Worm (Caenorhabditis elegans) whole organism, L1 larva: ENCODE results near the gene C44H4.6.
A peak's percentile ranks its signal among the peaks of the same experiment; 100 is the strongest.

Experiments
- Y116A8C.19 ChIP-seq: sonication (generic microtip); optimal IDR thresholded peaks from 2 replicates; lab custom pipeline; 2016; ENCODE audit warnings: missing compliant biosample characterization, missing genetic modification characterization, borderline replicate concordance
- blmp-1 ChIP-seq: fragments of 150-350 bp; optimal IDR thresholded peaks from 2 replicates; lab custom pipeline; 2014; ENCODE audit warnings: missing biosample characterization, missing genetic modification characterization
- dpl-1 ChIP-seq, 3 experiments: fragments of 150-350 bp in 2 of 3; sonication (generic microtip) in 1 of 3; optimal IDR thresholded peaks; 2 replicates each; lab custom pipeline; 2014 to 2017; ENCODE audit warnings: missing biosample characterization in 3 of 3, missing genetic modification characterization in 3 of 3, missing genetic modification reagents in 3 of 3
- dsc-1 ChIP-seq: sonication (generic microtip); optimal IDR thresholded peaks from 2 replicates; lab custom pipeline; 2016; ENCODE audit warnings: mild to moderate bottlenecking, missing genetic modification characterization, missing compliant biosample characterization
- efl-1 ChIP-seq, 4 experiments: fragments of 150-350 bp; optimal IDR thresholded peaks in 3 of 4; peaks in 1 of 4; 1 replicate in 1 of 4; 2 replicates in 3 of 4; lab custom pipeline; 2014; ENCODE audit warnings: missing biosample characterization in 2 of 4, missing genetic modification characterization in 2 of 4, missing genetic modification reagents in 2 of 4
- egl-13 ChIP-seq: sonication (generic microtip); optimal IDR thresholded peaks from 2 replicates; lab custom pipeline; 2016; ENCODE audit warnings: missing genotype, missing genetic modification reagents, missing genetic modification characterization, missing compliant biosample characterization
- egl-27 ChIP-seq, 2 experiments: fragments of 150-350 bp in 1 of 2; sonication (generic microtip); optimal IDR thresholded peaks; 3 replicates each; lab custom pipeline; 2017 to 2018; ENCODE audit warnings: missing biosample characterization in 2 of 2, missing genetic modification characterization in 2 of 2, missing genetic modification reagents in 2 of 2
- elt-2 ChIP-seq: sonication (generic microtip); optimal IDR thresholded peaks from 2 replicates; lab custom pipeline; 2016; ENCODE audit warnings: missing genetic modification characterization, mild to moderate bottlenecking, inconsistent platforms, missing compliant biosample characterization, missing genetic modification reagents
- fkh-8 ChIP-seq: sonication (generic microtip); optimal IDR thresholded peaks from 2 replicates; lab custom pipeline; 2016; ENCODE audit warnings: mild to moderate bottlenecking, missing genetic modification characterization, missing compliant biosample characterization
- fos-1 ChIP-seq: fragments of 150-350 bp; optimal IDR thresholded peaks from 2 replicates; lab custom pipeline; 2014; ENCODE audit warnings: missing biosample characterization, missing genetic modification characterization
- hlh-17 ChIP-seq: fragments of 200-800 bp; sonication (Bioruptor generic); optimal IDR thresholded peaks from 2 replicates; lab custom pipeline; 2018; ENCODE audit warnings: missing genetic modification characterization, mild to moderate bottlenecking, missing compliant biosample characterization, moderate library complexity, borderline replicate concordance
- hlh-4 ChIP-seq: sonication (generic microtip); optimal IDR thresholded peaks from 2 replicates; lab custom pipeline; 2016; ENCODE audit warnings: mild to moderate bottlenecking, missing genetic modification characterization, missing compliant biosample characterization
- hpl-2 ChIP-seq: fragments of 150-350 bp; optimal IDR thresholded peaks from 2 replicates; lab custom pipeline; 2014; ENCODE audit warnings: missing biosample characterization, missing genetic modification reagents, missing genetic modification characterization
- isw-1 ChIP-seq: fragments of 200-800 bp; sonication (Bioruptor generic); IDR thresholded peaks from 2 replicates; pipeline ENCODE4 v1.3.6; 2022; ENCODE audit warnings: missing genetic modification characterization, missing compliant biosample characterization
- jun-1 ChIP-seq: fragments of 150-350 bp; optimal IDR thresholded peaks from 2 replicates; lab custom pipeline; 2014; ENCODE audit warnings: missing biosample characterization, missing genetic modification reagents, missing genetic modification characterization
- lin-14 ChIP-seq: fragments of 200-800 bp; sonication (Bioruptor generic); optimal IDR thresholded peaks from 2 replicates; lab custom pipeline; 2018; ENCODE audit warnings: mild to moderate bottlenecking, missing genetic modification characterization, moderate library complexity, missing compliant biosample characterization
- lir-3 ChIP-seq: sonication (generic microtip); optimal IDR thresholded peaks from 2 replicates; lab custom pipeline; 2016; ENCODE audit warnings: mild to moderate bottlenecking, missing genetic modification characterization, moderate library complexity, missing compliant biosample characterization; ENCODE audit not compliant: poor library complexity
- mdl-1 ChIP-seq, 2 experiments: fragments of 150-350 bp; optimal IDR thresholded peaks; 2 replicates each; lab custom pipeline; 2014 to 2017; ENCODE audit warnings: missing biosample characterization in 2 of 2, missing genetic modification characterization in 2 of 2, inconsistent platforms in 1 of 2
- mef-2 ChIP-seq: fragments of 150-350 bp; optimal IDR thresholded peaks from 2 replicates; lab custom pipeline; 2014; ENCODE audit warnings: missing biosample characterization, missing genetic modification characterization
- nhr-11 ChIP-seq: fragments of 150-350 bp; optimal IDR thresholded peaks from 2 replicates; lab custom pipeline; 2014; ENCODE audit warnings: missing biosample characterization, missing genetic modification characterization
- nhr-12 ChIP-seq: sonication (generic microtip); optimal IDR thresholded peaks from 2 replicates; lab custom pipeline; 2017; ENCODE audit warnings: missing biosample characterization, missing genetic modification characterization
- nhr-237 ChIP-seq: fragments of 150-350 bp; optimal IDR thresholded peaks from 2 replicates; lab custom pipeline; 2014; ENCODE audit warnings: missing biosample characterization, missing genetic modification characterization
- nhr-28 ChIP-seq: fragments of 150-350 bp; optimal IDR thresholded peaks from 2 replicates; lab custom pipeline; 2014; ENCODE audit warnings: missing biosample characterization, missing genetic modification characterization
- nhr-47 ChIP-seq: sonication (generic microtip); optimal IDR thresholded peaks from 2 replicates; lab custom pipeline; 2016; ENCODE audit warnings: mild to moderate bottlenecking, missing genetic modification characterization, moderate library complexity, missing compliant biosample characterization
- nhr-76 ChIP-seq: sonication (generic microtip); optimal IDR thresholded peaks from 2 replicates; lab custom pipeline; 2017; ENCODE audit warnings: missing biosample characterization, missing genetic modification characterization
- nhr-77 ChIP-seq: fragments of 150-350 bp; optimal IDR thresholded peaks from 2 replicates; lab custom pipeline; 2014; ENCODE audit warnings: missing biosample characterization, missing genetic modification characterization
- nhr-90 ChIP-seq: sonication (generic microtip); optimal IDR thresholded peaks from 2 replicates; lab custom pipeline; 2016; ENCODE audit warnings: mild to moderate bottlenecking, missing genetic modification characterization, missing compliant biosample characterization; ENCODE audit not compliant: poor library complexity
- pqm-1 ChIP-seq: sonication (generic microtip); optimal IDR thresholded peaks from 3 replicates; lab custom pipeline; 2017; ENCODE audit warnings: missing biosample characterization, missing genetic modification characterization
- skn-1 ChIP-seq: fragments of 150-350 bp; optimal IDR thresholded peaks from 2 replicates; lab custom pipeline; 2014; ENCODE audit warnings: missing biosample characterization, missing genetic modification characterization
- sup-37 ChIP-seq: fragments of 200-800 bp; sonication (Bioruptor generic); optimal IDR thresholded peaks from 2 replicates; lab custom pipeline; 2018; ENCODE audit warnings: mild to moderate bottlenecking, missing genetic modification characterization, missing compliant biosample characterization
- swsn-7 ChIP-seq: sonication (generic microtip); optimal IDR thresholded peaks from 2 replicates; lab custom pipeline; 2016; ENCODE audit warnings: missing genetic modification characterization, missing compliant biosample characterization
- tbx-2 ChIP-seq: sonication (generic microtip); optimal IDR thresholded peaks from 2 replicates; lab custom pipeline; 2016; ENCODE audit warnings: missing genetic modification characterization, missing compliant biosample characterization
- unc-30 ChIP-seq: sonication (generic microtip); optimal IDR thresholded peaks from 2 replicates; lab custom pipeline; 2017; ENCODE audit warnings: missing biosample characterization, missing genetic modification characterization
- ztf-4 ChIP-seq: fragments of 150-350 bp; optimal IDR thresholded peaks from 2 replicates; lab custom pipeline; 2014; ENCODE audit warnings: missing biosample characterization, missing genetic modification characterization

C44H4.6 gene

ce11 chrX:14636712-14637111, 37.6 kb upstream of the C44H4.6 start (continued):
- TF ChIP-seq hlh-17 (GFP tag; lab: Kevin White, UChicago) (no peak), swsn-7 (tag; lab: Kevin White, UChicago) (no peak), hlh-4 (tag; lab: Kevin White, UChicago) (no peak), Y116A8C.19 (tag; lab: Kevin White, UChicago) (no peak)

- TF ChIP-seq pqm-1 (tag; lab: Kevin White, UChicago) = no peak
- TF ChIP-seq lin-14 (GFP tag; lab: Kevin White, UChicago) = no peak
- no peak for TF ChIP-seq ztf-4
- no peak for TF ChIP-seq egl-27 (tag; optimal IDR thresholded peaks at IDR 0.05; lab: Kevin White, UChicago)
- no peak for TF ChIP-seq blmp-1 (tag; lab: Kevin White, UChicago)
- TF ChIP-seq nhr-237 = no peak
- no peak for TF ChIP-seq dpl-1 (GFP tag; optimal IDR thresholded peaks at IDR 0.05; lab: Kevin White, UChicago)
- no peak for TF ChIP-seq nhr-77 (tag; lab: Kevin White, UChicago)
- no peak for TF ChIP-seq hlh-4 (tag; lab: Kevin White, UChicago)
- no peak for TF ChIP-seq dsc-1 (tag; lab: Kevin White, UChicago)
- no peak for TF ChIP-seq skn-1 (tag; lab: Kevin White, UChicago)
- TF ChIP-seq, all 84 proteins: peak for 0
Measured at ce11 chrX:14636157-14636556, 37.0 kb upstream of the C44H4.6 start, which contains the start of gene F54E4.3. Gene F54E4.3 (minus strand): TSS chrX:14636421.

ce11 chrX:14633679-14634078, 34.5 kb upstream of the C44H4.6 start:
- TF ChIP-seq sup-37 (GFP tag; lab: Kevin White, UChicago) (no peak), lin-14 (GFP tag; lab: Kevin White, UChicago) (peak; percentile 38), fkh-8 (tag; lab: Kevin White, UChicago) (peak; percentile 1), efl-1 (optimal IDR thresholded peaks at IDR 0.05; lab: Kevin White, UChicago) (no peak), efl-1 (GFP tag; optimal IDR thresholded peaks at IDR 0.05 in 1 of 2; lab: Kevin White, UChicago) (peak in 1 of 2 experiments; percentile 20), egl-13 (tag; lab: Kevin White, UChicago) (no peak)

- TF ChIP-seq hpl-2 (GFP tag; lab: Kevin White, UChicago) (no peak), dsc-1 (tag; lab: Kevin White, UChicago) (peak; percentile 55)
Measured at ce11 chrX:14628816-14629215, 29.7 kb upstream of the C44H4.6 start, which contains the start of gene F54E4.2. Gene F54E4.2 (minus strand): TSS chrX:14628916.

ce11 chrX:14621207-14621606, 22.1 kb upstream of the C44H4.6 start:
- no peak for TF ChIP-seq swsn-7 (tag; lab: Kevin White, UChicago)
- TF ChIP-seq fkh-8 (tag; lab: Kevin White, UChicago) = no peak
- TF ChIP-seq tbx-2 = no peak
- TF ChIP-seq nhr-47 = no peak
- no peak for TF ChIP-seq nhr-12 (tag; lab: Kevin White, UChicago)
- no peak for TF ChIP-seq mef-2 (tag; lab: Kevin White, UChicago)
- TF ChIP-seq lir-3 (tag; lab: Kevin White, UChicago) = no peak
- no peak for TF ChIP-seq nhr-76 (tag; lab: Kevin White, UChicago)
- no peak for TF ChIP-seq elt-2 (tag; lab: Kevin White, UChicago)
- TF ChIP-seq mdl-1 (tag; optimal IDR thresholded peaks at IDR 0.05; lab: Kevin White, UChicago) = no peak
- TF ChIP-seq, all 84 proteins: peak for 0

ce11 chrX:14611074-14611473, 11.9 kb upstream of the C44H4.6 start, which contains the start of gene rbc-1:
Gene rbc-1 (plus strand): TSS chrX:14611374.
- TF ChIP-seq unc-30 (no peak), isw-1 (GFP tag; lab: Robert Waterston, UW) (no peak), nhr-12 (tag; lab: Kevin White, UChicago) (no peak), nhr-90 (tag; lab: Kevin White, UChicago) (no peak), lir-3 (tag; lab: Kevin White, UChicago) (no peak), fos-1 (no peak), dsc-1 (tag; lab: Kevin White, UChicago) (no peak), jun-1 (tag; lab: Kevin White, UChicago) (no peak), nhr-28 (tag; lab: Kevin White, UChicago) (no peak), lin-14 (GFP tag; lab: Kevin White, UChicago) (no peak), nhr-11 (tag; lab: Kevin White, UChicago) (no peak)
